ENCODE assay signal across 4 worm cellular contexts in the genomic region with DNA sequence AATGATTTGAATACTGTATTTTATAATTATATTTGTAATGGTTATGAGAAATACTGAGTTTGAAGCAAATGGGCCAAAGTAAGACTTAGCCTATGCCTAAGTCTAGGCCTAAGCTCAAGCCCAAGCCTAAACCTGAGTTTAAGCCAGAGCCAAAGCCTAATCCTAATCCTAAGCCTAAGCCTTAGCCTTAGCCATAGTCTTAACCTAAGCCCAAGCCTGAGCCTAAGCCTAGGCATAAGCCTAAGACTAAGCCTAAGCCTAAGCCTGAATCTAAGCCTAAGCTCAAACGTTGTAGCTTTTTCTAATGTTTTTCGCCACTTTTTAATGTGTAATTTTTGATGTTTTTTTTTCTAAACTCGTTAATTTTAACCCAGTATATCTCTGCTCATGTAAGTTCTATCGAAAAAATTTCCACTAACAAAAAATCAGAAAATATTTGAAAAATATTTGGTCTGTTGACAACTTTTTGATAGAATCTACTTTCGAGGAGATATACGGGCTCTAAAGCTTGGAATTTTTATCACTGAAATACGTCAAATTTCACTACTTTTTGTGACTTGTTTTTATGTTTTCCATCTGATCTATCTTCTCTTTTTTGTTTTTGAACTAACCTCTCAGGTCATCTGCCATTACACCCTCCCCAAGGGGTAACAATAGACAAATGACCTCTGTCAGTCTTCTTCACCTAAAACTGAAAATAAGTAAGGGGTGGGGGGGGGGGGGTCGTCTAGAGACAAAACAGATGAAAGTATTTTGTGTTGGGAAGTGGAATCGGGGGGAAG.
TF ChIP-seq lines count a peak whose summit lies in the region.

No protein-coding gene starts in this region.

TF ChIP-seq in whole organism, L2 larva, 48 proteins besides CTCF, POLR2A, EP300 and RAD21:
- no peak for TF ChIP-seq sma-9 (GFP tag; optimal IDR thresholded peaks at IDR 0.05; lab: Kevin White, UChicago)
- TF ChIP-seq sma-9 (tag; optimal IDR thresholded peaks at IDR 0.05; lab: Kevin White, UChicago): no peak
- no peak for TF ChIP-seq R02D3.7 (tag; optimal IDR thresholded peaks at IDR 0.05; lab: Kevin White, UChicago)
- peak; percentile 55 for TF ChIP-seq nhr-25 (tag; optimal IDR thresholded peaks at IDR 0.05; lab: Kevin White, UChicago)
- no peak for TF ChIP-seq lin-39 (tag; optimal IDR thresholded peaks at IDR 0.05; lab: Kevin White, UChicago)
- no peak for TF ChIP-seq unc-39 (tag; optimal IDR thresholded peaks at IDR 0.05; lab: Kevin White, UChicago)

TF ChIP-seq in whole organism, L4 larva, 104 proteins besides CTCF, POLR2A, EP300 and RAD21:
- TF ChIP-seq unc-130 (GFP tag; optimal IDR thresholded peaks at IDR 0.05; lab: Kevin White, UChicago): no peak
- TF ChIP-seq T20F7.1 (GFP tag; optimal IDR thresholded peaks at IDR 0.05; lab: Kevin White, UChicago): no peak
- peak in 1 of 2 experiments; percentile 67 for TF ChIP-seq unc-62 (GFP tag; optimal IDR thresholded peaks at IDR 0.05 in 1 of 2; lab: Kevin White, UChicago)
- no peak for TF ChIP-seq unc-62 (tag; optimal IDR thresholded peaks at IDR 0.05; lab: Kevin White, UChicago)
- no peak for TF ChIP-seq php-3 (GFP tag; IDR thresholded peaks at IDR 0.05; lab: Robert Waterston, UW)
- no peak for TF ChIP-seq dmd-8 (GFP tag; IDR thresholded peaks at IDR 0.05; lab: Robert Waterston, UW)
- TF ChIP-seq cey-2 (tag; optimal IDR thresholded peaks at IDR 0.05; lab: Kevin White, UChicago; ENCODE audit: borderline replicate concordance, insufficient read depth): no peak
- TF ChIP-seq nhr-41 (GFP tag; IDR thresholded peaks at IDR 0.05; lab: Robert Waterston, UW): no peak
- TF ChIP-seq lin-38 (GFP tag; IDR thresholded peaks at IDR 0.05; lab: Robert Waterston, UW): no peak
- TF ChIP-seq attf-4 (tag; optimal IDR thresholded peaks at IDR 0.05; lab: Kevin White, UChicago): no peak
- TF ChIP-seq spr-1 (tag; optimal IDR thresholded peaks at IDR 0.05; lab: Kevin White, UChicago): no peak
- peak; percentile 13; the same call in 1 of the 2 replicates for TF ChIP-seq dmd-6 (GFP tag; IDR thresholded peaks at IDR 0.05; lab: Robert Waterston, UW)
TF ChIP-seq in whole organism, L4 larva: peak in this region for 2.

TF ChIP-seq in whole organism, early embryonic, 17 proteins besides CTCF, POLR2A, EP300 and RAD21:
- TF ChIP-seq ceh-36 (tag; optimal IDR thresholded peaks at IDR 0.05; lab: Kevin White, UChicago) (peak; percentile 61), hnd-1 (tag; optimal IDR thresholded peaks at IDR 0.05; lab: Kevin White, UChicago) (no peak), ceh-13 (GFP tag; optimal IDR thresholded peaks at IDR 0.05; lab: Kevin White, UChicago) (no peak), F13C5.2 (tag; optimal IDR thresholded peaks at IDR 0.05; lab: Kevin White, UChicago) (no peak), B0310.2 (tag; optimal IDR thresholded peaks at IDR 0.05; lab: Kevin White, UChicago) (no peak)

TF ChIP-seq in whole organism, late embryonic, 69 proteins besides CTCF, POLR2A, EP300 and RAD21:
- TF ChIP-seq dve-1 (tag; optimal IDR thresholded peaks at IDR 0.05; lab: Kevin White, UChicago) (peak; percentile 65), gmeb-2 (tag; optimal IDR thresholded peaks at IDR 0.05; lab: Kevin White, UChicago) (no peak)
